Worm (Caenorhabditis elegans): ENCODE data around the gene clec-26.

ce11 chrV:16833672-16834071, 14.7 kb upstream of the clec-26 start:
- no peak for TF ChIP-seq hnd-1 (tag; optimal IDR thresholded peaks at IDR 0.05)
- no peak for TF ChIP-seq pes-1 (GFP tag; IDR thresholded peaks at IDR 0.05)
- no peak for TF ChIP-seq tra-4 (tag; optimal IDR thresholded peaks at IDR 0.05)

Data from whole organism, early embryonic.